Fruit fly (Drosophila melanogaster) whole organism, embryonic: Measurements from ENCODE around the gene Rpn2.

Source experiments
- Abd-B ChIP-seq: fragments of 200-800 bp; sonication (Bioruptor generic); optimal IDR thresholded peaks from 2 replicates; lab custom pipeline; 2018; ENCODE audit warnings: missing biosample characterization, mild to moderate bottlenecking, missing genetic modification characterization, moderate library complexity
- Ada2b ChIP-seq: fragments of 200-800 bp; sonication (Bioruptor generic); IDR thresholded peaks from 2 replicates; pipeline ENCODE4 v1.3.6; 2022; ENCODE audit warnings: missing biosample characterization, missing genetic modification characterization
- BtbVII ChIP-seq: fragments of 200-800 bp; sonication (Bioruptor generic); optimal IDR thresholded peaks from 3 replicates; lab custom pipeline; 2017; ENCODE audit warnings: missing biosample characterization, mild to moderate bottlenecking, missing genetic modification characterization
- CG1024 ChIP-seq: fragments of 200-800 bp; sonication (Bioruptor generic); IDR thresholded peaks from 2 replicates; pipeline ENCODE4 v1.3.6; 2022; ENCODE audit warnings: missing biosample characterization, missing genetic modification characterization
- CG10321 ChIP-seq: fragments of 200-800 bp; sonication (Bioruptor generic); IDR thresholded peaks from 2 replicates; pipeline ENCODE4 v1.3.6; 2022; ENCODE audit warnings: missing biosample characterization, missing genetic modification characterization
- CG12299 ChIP-seq: fragments of 200-800 bp; sonication (Bioruptor generic); optimal IDR thresholded peaks from 2 replicates; lab custom pipeline; 2018; ENCODE audit warnings: missing biosample characterization, mild to moderate bottlenecking, missing genetic modification characterization
- CG14050 ChIP-seq: fragments of 200-800 bp; sonication (Bioruptor generic); IDR thresholded peaks from 3 replicates; pipeline ENCODE4 v1.3.6; 2022; ENCODE audit warnings: missing biosample characterization, missing genetic modification characterization
- CG1603 ChIP-seq: fragments of 200-800 bp; sonication (Bioruptor generic); optimal IDR thresholded peaks from 2 replicates; lab custom pipeline; 2019; ENCODE audit warnings: missing biosample characterization, mild to moderate bottlenecking, missing genetic modification characterization, moderate library complexity
- CG2889 ChIP-seq: fragments of 200-800 bp; sonication (Bioruptor generic); IDR thresholded peaks from 3 replicates; pipeline ENCODE4 v1.3.6; 2022; ENCODE audit warnings: missing biosample characterization, missing genetic modification characterization
- CG30020 ChIP-seq: fragments of 200-800 bp; optimal IDR thresholded peaks from 2 replicates; lab custom pipeline; 2019; ENCODE audit warnings: missing biosample characterization, mild to moderate bottlenecking, missing genetic modification characterization, moderate library complexity
- CG3163 ChIP-seq: fragments of 200-800 bp; sonication (Bioruptor generic); optimal IDR thresholded peaks from 3 replicates; lab custom pipeline; 2016; ENCODE audit warnings: missing biosample characterization, missing genetic modification characterization
- CG3847 ChIP-seq: fragments of 200-800 bp; sonication (Bioruptor generic); IDR thresholded peaks from 2 replicates; pipeline ENCODE4 v1.3.6; 2022; ENCODE audit warnings: missing biosample characterization, missing genetic modification characterization
- CG6791 ChIP-seq: fragments of 200-800 bp; sonication (Bioruptor generic); IDR thresholded peaks from 3 replicates; pipeline ENCODE4 v1.3.6; 2022; ENCODE audit warnings: missing biosample characterization, missing genetic modification characterization; ENCODE audit not compliant: partially characterized antibody
- CG7271 ChIP-seq: fragments of 200-800 bp; sonication (Bioruptor generic); optimal IDR thresholded peaks from 2 replicates; lab custom pipeline; 2018; ENCODE audit warnings: missing biosample characterization, mild to moderate bottlenecking, missing genetic modification characterization, moderate library complexity
- CG8944 ChIP-seq: fragments of 200-800 bp; sonication (Bioruptor generic); optimal IDR thresholded peaks from 3 replicates; lab custom pipeline; 2016; ENCODE audit warnings: missing biosample characterization, missing genetic modification characterization
- CG9437 ChIP-seq: fragments of 200-800 bp; sonication (Bioruptor generic); optimal IDR thresholded peaks from 2 replicates; lab custom pipeline; 2018; ENCODE audit warnings: missing biosample characterization, mild to moderate bottlenecking, missing genetic modification characterization
- CG9727 ChIP-seq: fragments of 200-800 bp; sonication (Bioruptor generic); optimal IDR thresholded peaks from 3 replicates; lab custom pipeline; 2017; ENCODE audit warnings: missing biosample characterization, mild to moderate bottlenecking, missing genetic modification characterization
- Dad ChIP-seq: fragments of 200-800 bp; sonication (Bioruptor generic); optimal IDR thresholded peaks from 3 replicates; lab custom pipeline; 2016; ENCODE audit warnings: missing biosample characterization, missing genetic modification characterization
- Dbx ChIP-seq: fragments of 200-800 bp; sonication (Bioruptor generic); IDR thresholded peaks from 3 replicates; pipeline ENCODE4 v1.3.6; 2022; ENCODE audit warnings: missing biosample characterization, missing genetic modification characterization
- Dip2 ChIP-seq: fragments of 200-800 bp; sonication (Bioruptor generic); IDR thresholded peaks from 2 replicates; pipeline ENCODE4 v1.3.6; 2022; ENCODE audit warnings: missing biosample characterization, missing genetic modification characterization
- Dll ChIP-seq: fragments of 200-800 bp; sonication (Bioruptor generic); IDR thresholded peaks from 4 replicates; pipeline ENCODE4 v1.3.6; 2022; ENCODE audit warnings: missing biosample characterization, missing genetic modification characterization; ENCODE audit not compliant: partially characterized antibody
- ERR ChIP-seq: fragments of 200-800 bp; sonication (Bioruptor generic); optimal IDR thresholded peaks from 2 replicates; lab custom pipeline; 2016; ENCODE audit warnings: missing biosample characterization, missing genetic modification characterization
- Hey ChIP-seq: fragments of 200-800 bp; sonication (Bioruptor generic); optimal IDR thresholded peaks from 3 replicates; lab custom pipeline; 2018; ENCODE audit warnings: missing biosample characterization, mild to moderate bottlenecking, missing genetic modification characterization
- Lim3 ChIP-seq: fragments of 200-800 bp; sonication (Bioruptor generic); IDR thresholded peaks from 2 replicates; pipeline ENCODE4 v1.3.6; 2022; ENCODE audit warnings: missing biosample characterization, missing genetic modification characterization
- PHDP ChIP-seq: fragments of 200-800 bp; sonication (Bioruptor generic); optimal IDR thresholded peaks from 3 replicates; lab custom pipeline; 2018; ENCODE audit warnings: missing biosample characterization, mild to moderate bottlenecking, missing genetic modification characterization, moderate library complexity
- Pdp1 ChIP-seq, 2 experiments: fragments of 200-800 bp; sonication (Bioruptor generic); optimal IDR thresholded peaks; 3 replicates each; lab custom pipeline; 2016; ENCODE audit warnings: missing biosample characterization in 2 of 2, missing genetic modification characterization in 2 of 2, mild to moderate bottlenecking in 1 of 2, moderate library complexity in 1 of 2
- Ptx1 ChIP-seq: fragments of 200-800 bp; sonication (Bioruptor generic); IDR thresholded peaks from 2 replicates; pipeline ENCODE4 v1.3.6; 2022; ENCODE audit warnings: missing biosample characterization, missing genetic modification characterization
- Tbp ChIP-seq: fragments of >200 bp; optimal IDR thresholded peaks from 2 replicates; lab custom pipeline; 2018; ENCODE audit warnings: missing biosample characterization, missing genetic modification characterization
- ara ChIP-seq: fragments of 200-800 bp; sonication (Bioruptor generic); IDR thresholded peaks from 2 replicates; pipeline ENCODE4 v1.3.6; 2022; ENCODE audit warnings: missing biosample characterization, missing genetic modification characterization
- crp ChIP-seq, 2 experiments: fragments of 200-800 bp; sonication (Bioruptor generic); optimal IDR thresholded peaks; 2 replicates in 1 of 2; 3 replicates in 1 of 2; lab custom pipeline; 2017; ENCODE audit warnings: missing biosample characterization in 2 of 2, missing genetic modification characterization in 2 of 2, mild to moderate bottlenecking in 1 of 2, moderate library complexity in 1 of 2
- disco-r ChIP-seq: fragments of 200-800 bp; sonication (Bioruptor generic); optimal IDR thresholded peaks from 2 replicates; lab custom pipeline; 2016; ENCODE audit warnings: missing biosample characterization, missing genetic modification characterization
- dm ChIP-seq: fragments of 200-800 bp; sonication (Bioruptor generic); optimal IDR thresholded peaks from 3 replicates; lab custom pipeline; 2016; ENCODE audit warnings: missing biosample characterization, missing genetic modification characterization
- fu2 ChIP-seq: fragments of 200-800 bp; sonication (Bioruptor generic); optimal IDR thresholded peaks from 2 replicates; lab custom pipeline; 2016; ENCODE audit warnings: missing biosample characterization, missing genetic modification characterization
- gfzf ChIP-seq: fragments of 200-800 bp; sonication (Bioruptor generic); optimal IDR thresholded peaks from 2 replicates; lab custom pipeline; 2016; ENCODE audit warnings: missing biosample characterization, mild to moderate bottlenecking, missing genetic modification characterization, moderate library complexity
- her ChIP-seq: fragments of 200-800 bp; sonication (Bioruptor generic); optimal IDR thresholded peaks from 2 replicates; lab custom pipeline; 2016; ENCODE audit warnings: missing biosample characterization, missing genetic modification characterization
- hth ChIP-seq: fragments of >200 bp; optimal IDR thresholded peaks from 2 replicates; lab custom pipeline; 2017; ENCODE audit warnings: inconsistent platforms
- jing ChIP-seq: fragments of 200-800 bp; sonication (Bioruptor generic); optimal IDR thresholded peaks from 2 replicates; lab custom pipeline; 2018; ENCODE audit warnings: missing biosample characterization, mild to moderate bottlenecking, missing genetic modification characterization
- jumu ChIP-seq: fragments of 200-800 bp; sonication (Bioruptor generic); optimal IDR thresholded peaks from 3 replicates; lab custom pipeline; 2016; ENCODE audit warnings: missing biosample characterization, missing genetic modification characterization
- kah ChIP-seq: fragments of 200-800 bp; sonication (Bioruptor generic); optimal IDR thresholded peaks from 2 replicates; lab custom pipeline; 2018; ENCODE audit warnings: missing biosample characterization, mild to moderate bottlenecking, missing genetic modification characterization
- ken ChIP-seq: fragments of 200-800 bp; sonication (Bioruptor generic); IDR thresholded peaks from 3 replicates; pipeline ENCODE4 v1.3.6; 2022; ENCODE audit warnings: missing biosample characterization, missing genetic modification characterization
- nau ChIP-seq: fragments of 200-800 bp; sonication (Bioruptor generic); optimal IDR thresholded peaks from 3 replicates; lab custom pipeline; 2017; ENCODE audit warnings: missing biosample characterization, mild to moderate bottlenecking, missing genetic modification characterization, missing genetic modification reagents
- row ChIP-seq: fragments of 200-800 bp; sonication (Bioruptor generic); IDR thresholded peaks from 3 replicates; pipeline ENCODE4 v1.3.6; 2022; ENCODE audit warnings: missing biosample characterization, missing genetic modification characterization
- sens ChIP-seq: fragments of 200-800 bp; sonication (Bioruptor generic); peaks from one replicate; lab custom pipeline; 2016; ENCODE audit warnings: missing biosample characterization, missing genetic modification characterization
- shn ChIP-seq: fragments of 200-800 bp; sonication (Bioruptor generic); optimal IDR thresholded peaks from 3 replicates; lab custom pipeline; 2016; ENCODE audit warnings: missing biosample characterization, missing genetic modification characterization
- sna ChIP-seq: fragments of 200-800 bp; sonication (Bioruptor generic); IDR thresholded peaks from 2 replicates; pipeline ENCODE4 v1.3.6; 2022; ENCODE audit warnings: missing biosample characterization, missing genetic modification characterization; ENCODE audit not compliant: partially characterized antibody
- sqz ChIP-seq: fragments of 200-800 bp; sonication (Bioruptor generic); optimal IDR thresholded peaks from 3 replicates; lab custom pipeline; 2018; ENCODE audit warnings: missing biosample characterization, mild to moderate bottlenecking, missing genetic modification characterization
- stwl ChIP-seq: fragments of 200-800 bp; sonication (Bioruptor generic); optimal IDR thresholded peaks from 3 replicates; lab custom pipeline; 2018; ENCODE audit warnings: missing biosample characterization, mild to moderate bottlenecking, missing genetic modification characterization, moderate library complexity
- tin ChIP-seq: fragments of 200-800 bp; sonication (Bioruptor generic); optimal IDR thresholded peaks from 3 replicates; lab custom pipeline; 2016; ENCODE audit warnings: missing biosample characterization, missing genetic modification characterization
- tio ChIP-seq: fragments of 200-800 bp; sonication (Bioruptor generic); optimal IDR thresholded peaks from 2 replicates; lab custom pipeline; 2017; ENCODE audit warnings: missing biosample characterization, missing genetic modification characterization, inconsistent platforms
- twi ChIP-seq: fragments of 200-800 bp; optimal IDR thresholded peaks from 2 replicates; lab custom pipeline; 2019; ENCODE audit warnings: missing biosample characterization, mild to moderate bottlenecking, missing genetic modification characterization, moderate library complexity
- zf30C ChIP-seq: fragments of 200-800 bp; sonication (Bioruptor generic); optimal IDR thresholded peaks from 3 replicates; lab custom pipeline; 2018; ENCODE audit warnings: missing biosample characterization, mild to moderate bottlenecking, missing genetic modification characterization

Gene Rpn2

DNA sequence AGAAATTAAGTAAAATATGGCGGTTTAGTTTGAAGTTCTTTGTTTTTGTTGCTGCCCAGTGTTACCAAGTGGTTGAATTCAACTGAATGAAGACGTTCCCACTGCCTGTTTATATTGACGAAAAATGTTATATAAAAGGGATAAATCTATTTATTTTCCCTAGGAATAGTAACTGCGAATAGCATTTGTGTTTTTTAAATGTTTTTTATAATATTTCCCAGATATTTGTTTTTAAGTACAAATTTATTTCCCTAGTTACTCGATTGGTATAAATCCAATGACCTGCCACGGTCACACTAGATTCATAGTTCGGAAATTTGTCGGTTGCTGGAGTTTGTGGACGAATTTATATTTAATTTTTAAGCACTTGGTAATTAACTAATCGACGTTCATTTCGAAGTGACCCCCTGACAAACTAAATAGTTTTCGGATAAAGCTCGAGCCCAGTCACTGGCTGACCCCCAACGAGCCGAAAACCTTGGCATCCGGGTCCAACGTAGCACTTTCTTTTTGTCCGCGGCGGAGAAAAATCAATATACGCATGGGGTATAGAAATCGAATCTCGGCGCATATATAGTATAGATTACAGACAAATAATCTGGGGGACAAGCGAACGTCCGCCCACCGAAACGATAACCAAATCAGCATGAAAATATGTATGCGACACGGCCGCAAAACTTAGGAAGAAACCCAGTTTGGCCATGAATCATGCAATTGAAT lies 22.3 kb upstream of the Rpn2 start, which contains the start of the genes dgt6 and Vha100-1 (continued):
- no peak for TF ChIP-seq Dll (GFP tag; lab: Robert Waterston, UW)
- TF ChIP-seq kah (GFP tag; lab: Kevin White, UChicago): no peak
- no peak for TF ChIP-seq BtbVII (GFP tag; lab: Kevin White, UChicago)
- TF ChIP-seq Hey (tag; lab: Kevin White, UChicago): no peak
- TF ChIP-seq Dip2 (GFP tag; lab: Robert Waterston, UW): no peak
- TF ChIP-seq CG30020 (tag; lab: Kevin White, UChicago): peak; percentile 70
- no peak for TF ChIP-seq disco-r (GFP tag; lab: Kevin White, UChicago)
- TF ChIP-seq CG1603 (tag; lab: Kevin White, UChicago): no peak
- TF ChIP-seq nau (GFP tag; lab: Kevin White, UChicago): no peak
- no peak for TF ChIP-seq CG1024 (GFP tag; lab: Robert Waterston, UW)
- no peak for TF ChIP-seq CG6791 (GFP tag; lab: Robert Waterston, UW)
- no peak for TF ChIP-seq Dad (GFP tag; lab: Kevin White, UChicago)
- TF ChIP-seq Tbp (GFP tag; lab: Kevin White, UChicago): no peak
- TF ChIP-seq ara (GFP tag; lab: Robert Waterston, UW): no peak
- TF ChIP-seq Lim3: no peak
- TF ChIP-seq zf30C: no peak
- TF ChIP-seq CG3163: no peak
- TF ChIP-seq crp (GFP tag; optimal IDR thresholded peaks at IDR 0.05; lab: Kevin White, UChicago): peak in 1 of 2 experiments; percentile 9
- TF ChIP-seq Ada2b: no peak
- no peak for TF ChIP-seq Abd-B (GFP tag; lab: Kevin White, UChicago)
- TF ChIP-seq CG12299 (tag; lab: Kevin White, UChicago): peak; percentile 15
- TF ChIP-seq CG9437 (GFP tag; lab: Kevin White, UChicago): no peak
- peak; percentile 4 for TF ChIP-seq CG8944
- TF ChIP-seq CG10321 (GFP tag; lab: Robert Waterston, UW): no peak
- no peak for TF ChIP-seq hth (lab: Kevin White, UChicago)
- no peak for TF ChIP-seq ken (GFP tag; lab: Robert Waterston, UW)
- no peak for TF ChIP-seq CG14050 (GFP tag; lab: Robert Waterston, UW)
- TF ChIP-seq sqz (GFP tag; lab: Kevin White, UChicago): no peak
- no peak for TF ChIP-seq dm
- peak; percentile 43; the same call in 1 of the 3 replicates for TF ChIP-seq Dbx (GFP tag; lab: Robert Waterston, UW)
- TF ChIP-seq gfzf: peak; percentile 84
- TF ChIP-seq row (GFP tag; lab: Robert Waterston, UW): peak; percentile 74
- no peak for TF ChIP-seq twi (tag; lab: Kevin White, UChicago)
- no peak for TF ChIP-seq jumu
- TF ChIP-seq tin: peak; percentile 27
- peak in 1 of 2 experiments; percentile 61 for TF ChIP-seq Pdp1 (GFP tag; optimal IDR thresholded peaks at IDR 0.05; lab: Kevin White, UChicago)
- TF ChIP-seq fu2: no peak
- TF ChIP-seq CG3847 (GFP tag; lab: Robert Waterston, UW): 0 out of 2 replicates have a peak, but pooled peaks have one; percentile 41
- no peak for TF ChIP-seq Ptx1 (GFP tag; lab: Robert Waterston, UW)
- peak; percentile 74 for TF ChIP-seq sens (GFP tag; lab: Kevin White, UChicago)
- no peak for TF ChIP-seq tio (GFP tag; lab: Kevin White, UChicago)
- no peak for TF ChIP-seq sna (GFP tag; lab: Robert Waterston, UW)
- no peak for TF ChIP-seq her (GFP tag; lab: Kevin White, UChicago)
- no peak for TF ChIP-seq CG2889 (GFP tag; lab: Robert Waterston, UW)
- TF ChIP-seq jing (GFP tag; lab: Kevin White, UChicago): no peak
- no peak for TF ChIP-seq shn (GFP tag; lab: Kevin White, UChicago)
- peak; percentile 82 for TF ChIP-seq stwl (tag; lab: Kevin White, UChicago)
- TF ChIP-seq CG9727 (GFP tag; lab: Kevin White, UChicago): peak; percentile 40
- TF ChIP-seq ERR (GFP tag; lab: Kevin White, UChicago): no peak
- TF ChIP-seq PHDP (tag; lab: Kevin White, UChicago): no peak
- no peak for TF ChIP-seq CG7271 (tag; lab: Kevin White, UChicago)
